Fruit fly (Drosophila melanogaster) whole organism, adult: Measurements from ENCODE around the gene dob.

Experiments
- CG7045 ChIP-seq: fragments of 200-800 bp; sonication (Bioruptor generic); optimal IDR thresholded peaks from 2 replicates; lab custom pipeline; 2017; ENCODE audit warnings: missing biosample characterization, mild to moderate bottlenecking, missing genetic modification characterization
- ovo ChIP-seq: fragments of 200-800 bp; sonication (Bioruptor generic); optimal IDR thresholded peaks from 2 replicates; lab custom pipeline; 2016; ENCODE audit warnings: missing biosample characterization, missing genetic modification characterization
- tj ChIP-seq: fragments of 200-800 bp; sonication (Bioruptor generic); optimal IDR thresholded peaks from 3 replicates; lab custom pipeline; 2017; ENCODE audit warnings: missing biosample characterization, mild to moderate bottlenecking, missing genetic modification characterization, moderate library complexity

dob gene

DNA sequence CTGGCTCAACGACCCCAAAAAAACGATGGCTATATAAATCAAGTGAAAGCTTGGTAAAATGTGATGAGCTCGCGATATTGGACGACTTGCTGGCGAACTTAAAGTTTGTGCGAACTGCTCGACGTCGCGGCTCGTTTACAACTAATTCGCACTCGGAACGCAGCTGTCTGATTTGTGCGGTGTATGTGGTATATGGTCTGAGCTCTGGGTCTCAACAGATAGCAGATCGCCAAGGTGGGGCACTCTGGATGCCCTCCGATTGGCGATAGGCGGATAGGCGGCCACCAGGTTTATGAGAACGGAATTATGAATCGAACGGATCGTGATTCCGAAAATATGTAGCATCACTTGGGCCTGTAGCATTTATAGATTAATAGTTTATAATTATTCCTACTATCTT is 49.6 kb downstream of the dob start, which contains the start of gene Cyp4s3:
Gene Cyp4s3 (minus strand): TSS at position 146 of the 400 bp plus-strand sequence.
- TF ChIP-seq tj (GFP tag; lab: Kevin White, UChicago) (peak; percentile 70), CG7045 (no peak), ovo (GFP tag; lab: Kevin White, UChicago) (no peak)
